Fruit fly (Drosophila melanogaster) whole organism, embryonic: ENCODE data around the gene CG1785.

ENCODE experiments used
- Bgb ChIP-seq: fragments of 200-800 bp; sonication (Bioruptor generic); IDR thresholded peaks from 2 replicates; pipeline ENCODE4 v1.3.6; 2022; ENCODE audit warnings: missing biosample characterization, missing genetic modification characterization; ENCODE audit not compliant: partially characterized antibody
- Blimp-1 ChIP-seq: fragments of 200-800 bp; sonication (Bioruptor generic); optimal IDR thresholded peaks from 3 replicates; lab custom pipeline; 2018; ENCODE audit warnings: missing biosample characterization, missing genetic modification characterization, mild to moderate bottlenecking, moderate library complexity, missing genetic modification reagents
- CG11504 ChIP-seq: fragments of 200-800 bp; sonication (Bioruptor generic); optimal IDR thresholded peaks from 3 replicates; lab custom pipeline; 2019; ENCODE audit warnings: missing biosample characterization, mild to moderate bottlenecking, missing genetic modification characterization, moderate library complexity
- CG11695 ChIP-seq: fragments of 200-800 bp; sonication (Bioruptor generic); IDR thresholded peaks from 3 replicates; pipeline ENCODE4 v1.3.6; 2022; ENCODE audit warnings: missing biosample characterization, missing genetic modification characterization
- CG12104 ChIP-seq: fragments of 200-800 bp; sonication (Bioruptor generic); optimal IDR thresholded peaks from 3 replicates; lab custom pipeline; 2016; ENCODE audit warnings: missing biosample characterization, missing genetic modification characterization
- CG12744 ChIP-seq: fragments of 200-800 bp; sonication (Bioruptor generic); optimal IDR thresholded peaks from 2 replicates; lab custom pipeline; 2016; ENCODE audit warnings: missing biosample characterization, missing genetic modification characterization
- CG12942 ChIP-seq: fragments of 200-800 bp; sonication (Bioruptor generic); optimal IDR thresholded peaks from 3 replicates; lab custom pipeline; 2016; ENCODE audit warnings: missing biosample characterization, missing genetic modification characterization
- CG17385 ChIP-seq: fragments of 200-800 bp; sonication (Bioruptor generic); optimal IDR thresholded peaks from 3 replicates; lab custom pipeline; 2018; ENCODE audit warnings: missing biosample characterization, mild to moderate bottlenecking, missing genetic modification characterization
- CG17612 ChIP-seq: fragments of 200-800 bp; sonication (Bioruptor generic); IDR thresholded peaks from 2 replicates; pipeline ENCODE4 v1.3.6; 2022; ENCODE audit warnings: missing biosample characterization, missing genetic modification characterization
- CG1792 ChIP-seq: fragments of 200-800 bp; sonication (Bioruptor generic); optimal IDR thresholded peaks from 2 replicates; lab custom pipeline; 2016; ENCODE audit warnings: missing biosample characterization, missing genetic modification characterization
- CG18476 ChIP-seq: fragments of 200-800 bp; sonication (Bioruptor generic); optimal IDR thresholded peaks from 2 replicates; lab custom pipeline; 2016; ENCODE audit warnings: missing biosample characterization, mild to moderate bottlenecking, missing genetic modification characterization
- CG2712 ChIP-seq: fragments of 200-800 bp; optimal IDR thresholded peaks from 3 replicates; lab custom pipeline; 2019; ENCODE audit warnings: missing biosample characterization, mild to moderate bottlenecking, missing genetic modification characterization, moderate library complexity
- CG34376 ChIP-seq: fragments of 200-800 bp; sonication (Bioruptor generic); optimal IDR thresholded peaks from 2 replicates; lab custom pipeline; 2018; ENCODE audit warnings: missing biosample characterization, mild to moderate bottlenecking, missing genetic modification characterization
- CG34422 ChIP-seq: fragments of 200-800 bp; sonication (Bioruptor generic); IDR thresholded peaks from 3 replicates; pipeline ENCODE4 v1.3.6; 2022; ENCODE audit warnings: missing biosample characterization, missing genetic modification characterization
- CG7745 ChIP-seq: fragments of 200-800 bp; sonication (Bioruptor generic); optimal IDR thresholded peaks from 2 replicates; lab custom pipeline; 2018; ENCODE audit warnings: missing biosample characterization, mild to moderate bottlenecking, missing genetic modification characterization, moderate library complexity
- CG8388 ChIP-seq: fragments of 200-800 bp; sonication (Bioruptor generic); optimal IDR thresholded peaks from 2 replicates; lab custom pipeline; 2019; ENCODE audit warnings: missing biosample characterization, mild to moderate bottlenecking, missing genetic modification characterization, moderate library complexity
- CG8478 ChIP-seq: fragments of >200 bp; optimal IDR thresholded peaks from 2 replicates; lab custom pipeline; 2018
- CHES-1-like ChIP-seq: fragments of 200-800 bp; sonication (Bioruptor generic); optimal IDR thresholded peaks from 2 replicates; lab custom pipeline; 2016; ENCODE audit warnings: missing biosample characterization, missing genetic modification characterization
- CoRest ChIP-seq: fragments of 200-800 bp; sonication (Bioruptor generic); optimal IDR thresholded peaks from 3 replicates; lab custom pipeline; 2018; ENCODE audit warnings: missing biosample characterization, mild to moderate bottlenecking, missing genetic modification characterization, moderate library complexity
- CrebB ChIP-seq: fragments of 200-800 bp; sonication (Bioruptor generic); optimal IDR thresholded peaks from 3 replicates; lab custom pipeline; 2018; ENCODE audit warnings: missing biosample characterization, mild to moderate bottlenecking, missing genetic modification characterization
- Dbx ChIP-seq: fragments of 200-800 bp; sonication (Bioruptor generic); IDR thresholded peaks from 3 replicates; pipeline ENCODE4 v1.3.6; 2022; ENCODE audit warnings: missing biosample characterization, missing genetic modification characterization
- Dip2 ChIP-seq: fragments of 200-800 bp; sonication (Bioruptor generic); IDR thresholded peaks from 2 replicates; pipeline ENCODE4 v1.3.6; 2022; ENCODE audit warnings: missing biosample characterization, missing genetic modification characterization
- Doc3 ChIP-seq: fragments of 200-800 bp; sonication (Bioruptor generic); IDR thresholded peaks from 3 replicates; pipeline ENCODE4 v1.3.6; 2022; ENCODE audit warnings: missing biosample characterization, missing genetic modification characterization; ENCODE audit not compliant: partially characterized antibody
- Ets97D ChIP-seq: fragments of 200-800 bp; sonication (Bioruptor generic); optimal IDR thresholded peaks from 3 replicates; lab custom pipeline; 2016; ENCODE audit warnings: missing biosample characterization, missing genetic modification characterization
- GATAe ChIP-seq: fragments of 200-800 bp; sonication (Bioruptor generic); conservative IDR thresholded peaks from 2 replicates; pipeline ENCODE4 v1.3.6; 2022; ENCODE audit warnings: missing biosample characterization, missing genetic modification characterization
- Hand ChIP-seq: fragments of 200-800 bp; sonication (Bioruptor generic); optimal IDR thresholded peaks from 2 replicates; lab custom pipeline; 2017; ENCODE audit warnings: mild to moderate bottlenecking, missing biosample characterization, missing genetic modification reagents, missing genetic modification characterization
- Taf1 ChIP-seq: fragments of 200-800 bp; sonication (Bioruptor generic); IDR thresholded peaks from 2 replicates; pipeline ENCODE4 v1.3.6; 2022; ENCODE audit warnings: missing biosample characterization, missing genetic modification characterization
- ac ChIP-seq: fragments of 200-800 bp; sonication (Bioruptor generic); optimal IDR thresholded peaks from 3 replicates; lab custom pipeline; 2017; ENCODE audit warnings: missing biosample characterization, mild to moderate bottlenecking, missing genetic modification characterization
- ara ChIP-seq: fragments of 200-800 bp; sonication (Bioruptor generic); IDR thresholded peaks from 2 replicates; pipeline ENCODE4 v1.3.6; 2022; ENCODE audit warnings: missing biosample characterization, missing genetic modification characterization
- caup ChIP-seq: fragments of 200-800 bp; sonication (Bioruptor generic); optimal IDR thresholded peaks from 3 replicates; lab custom pipeline; 2017; ENCODE audit warnings: missing biosample characterization, mild to moderate bottlenecking, missing genetic modification characterization, moderate library complexity; ENCODE audit not compliant: severe bottlenecking
- ci ChIP-seq: fragments of 200-800 bp; sonication (Bioruptor generic); IDR thresholded peaks from 3 replicates; pipeline ENCODE4 v1.3.6; 2022; ENCODE audit warnings: missing biosample characterization, missing genetic modification characterization
- croc ChIP-seq: fragments of 200-800 bp; sonication (Bioruptor generic); conservative IDR thresholded peaks from 3 replicates; pipeline ENCODE4 v1.3.6; 2022; ENCODE audit warnings: missing biosample characterization, missing genetic modification characterization
- crp ChIP-seq, 2 experiments: fragments of 200-800 bp; sonication (Bioruptor generic); optimal IDR thresholded peaks; 2 replicates in 1 of 2; 3 replicates in 1 of 2; lab custom pipeline; 2017; ENCODE audit warnings: missing biosample characterization in 2 of 2, missing genetic modification characterization in 2 of 2, mild to moderate bottlenecking in 1 of 2, moderate library complexity in 1 of 2
- danr ChIP-seq: fragments of 200-800 bp; sonication (Bioruptor generic); IDR thresholded peaks from 2 replicates; pipeline ENCODE4 v1.3.6; 2022; ENCODE audit warnings: missing biosample characterization, missing genetic modification characterization
- dimm ChIP-seq: fragments of 200-800 bp; sonication (Bioruptor generic); IDR thresholded peaks from 2 replicates; pipeline ENCODE4 v1.3.6; 2022; ENCODE audit warnings: missing biosample characterization, missing genetic modification characterization
- dmrt99B ChIP-seq: fragments of 200-800 bp; sonication (Bioruptor generic); optimal IDR thresholded peaks from 2 replicates; lab custom pipeline; 2018; ENCODE audit warnings: missing biosample characterization, mild to moderate bottlenecking, missing genetic modification characterization, moderate library complexity
- ewg ChIP-seq: fragments of 200-800 bp; sonication (Bioruptor generic); optimal IDR thresholded peaks from 3 replicates; lab custom pipeline; 2017; ENCODE audit warnings: mild to moderate bottlenecking, missing biosample characterization, missing genetic modification reagents, missing genetic modification characterization
- gsb-n ChIP-seq: fragments of 200-800 bp; sonication (Bioruptor generic); optimal IDR thresholded peaks from 3 replicates; lab custom pipeline; 2018; ENCODE audit warnings: missing biosample characterization, mild to moderate bottlenecking, missing genetic modification characterization
- ind ChIP-seq: fragments of 200-800 bp; sonication (Bioruptor generic); optimal IDR thresholded peaks from 3 replicates; lab custom pipeline; 2016; ENCODE audit warnings: missing biosample characterization, missing genetic modification characterization
- inv ChIP-seq: fragments of 200-800 bp; sonication (Bioruptor generic); IDR thresholded peaks from 2 replicates; pipeline ENCODE4 v1.3.6; 2022; ENCODE audit warnings: missing biosample characterization, missing genetic modification characterization; ENCODE audit not compliant: partially characterized antibody
- nau ChIP-seq: fragments of 200-800 bp; sonication (Bioruptor generic); optimal IDR thresholded peaks from 3 replicates; lab custom pipeline; 2017; ENCODE audit warnings: missing biosample characterization, mild to moderate bottlenecking, missing genetic modification characterization, missing genetic modification reagents
- oc ChIP-seq: fragments of 200-800 bp; sonication (Bioruptor generic); optimal IDR thresholded peaks from 2 replicates; lab custom pipeline; 2018; ENCODE audit warnings: missing biosample characterization, mild to moderate bottlenecking, missing genetic modification characterization, moderate library complexity
- repo ChIP-seq: fragments of 200-800 bp; sonication (Bioruptor generic); optimal IDR thresholded peaks from 2 replicates; lab custom pipeline; 2016; ENCODE audit warnings: missing biosample characterization, missing genetic modification characterization
- rib ChIP-seq: fragments of 200-800 bp; sonication (Bioruptor generic); IDR thresholded peaks from 2 replicates; pipeline ENCODE4 v1.3.6; 2022; ENCODE audit warnings: missing biosample characterization, missing genetic modification characterization
- row ChIP-seq: fragments of 200-800 bp; sonication (Bioruptor generic); IDR thresholded peaks from 3 replicates; pipeline ENCODE4 v1.3.6; 2022; ENCODE audit warnings: missing biosample characterization, missing genetic modification characterization
- sc ChIP-seq, 3 experiments: fragments of >200 bp in 2 of 3; fragments of 200-800 bp in 1 of 3; sonication (Bioruptor generic) in 1 of 3; optimal IDR thresholded peaks; 2 replicates in 2 of 3; 3 replicates in 1 of 3; lab custom pipeline; 2017; ENCODE audit warnings: mild to moderate bottlenecking in 1 of 3, missing biosample characterization in 1 of 3, missing genetic modification characterization in 1 of 3, missing genetic modification reagents in 1 of 3
- sens-2 ChIP-seq: fragments of 200-800 bp; sonication (Bioruptor generic); IDR thresholded peaks from 2 replicates; pipeline ENCODE4 v1.3.6; 2022; ENCODE audit warnings: missing biosample characterization, missing genetic modification characterization
- slp2 ChIP-seq: fragments of 200-800 bp; sonication (Bioruptor generic); optimal IDR thresholded peaks from 2 replicates; lab custom pipeline; 2016; ENCODE audit warnings: missing biosample characterization, missing genetic modification characterization
- sug ChIP-seq: fragments of 200-800 bp; optimal IDR thresholded peaks from 2 replicates; lab custom pipeline; 2019; ENCODE audit warnings: missing biosample characterization, mild to moderate bottlenecking, missing genetic modification characterization, moderate library complexity
- wdn ChIP-seq: fragments of 200-800 bp; sonication (Bioruptor generic); IDR thresholded peaks from 2 replicates; pipeline ENCODE4 v1.3.6; 2022; ENCODE audit warnings: missing biosample characterization, missing genetic modification characterization

CG1785 gene

DNA sequence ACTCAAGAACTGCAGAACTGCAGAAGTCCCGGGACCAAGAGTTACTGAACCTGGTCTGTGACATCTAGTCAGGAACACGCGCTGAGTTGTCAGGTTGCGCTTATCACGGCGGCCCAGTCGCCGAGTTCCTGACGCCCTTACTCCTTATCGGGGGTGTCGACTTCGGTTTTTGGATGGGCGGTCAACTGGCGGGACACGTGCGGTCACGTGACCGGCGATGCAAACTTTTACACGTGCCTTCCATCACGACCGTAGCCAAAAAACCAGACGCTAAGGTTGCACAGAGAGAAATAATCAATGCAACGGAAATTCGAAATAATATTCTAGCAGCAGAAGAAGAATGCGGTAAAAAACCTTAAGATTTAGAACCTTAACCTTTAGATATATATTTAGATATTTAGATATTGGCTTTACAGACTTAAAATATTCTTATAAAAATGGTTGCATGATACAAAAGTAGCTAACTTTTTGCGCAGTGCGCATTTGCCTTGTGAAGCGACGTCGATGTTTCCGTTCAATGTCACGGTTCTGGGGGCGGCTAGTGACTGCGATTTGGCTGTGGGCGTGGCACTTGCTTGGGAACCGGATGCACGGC lies 8.8 kb downstream of the CG1785 start (continued):
- TF ChIP-seq CG34376 (GFP tag; lab: Kevin White, UChicago) (no peak), CG2712 (peak; percentile 42), inv (GFP tag; lab: Robert Waterston, UW) (no peak), CG34422 (no peak), sens-2 (GFP tag; lab: Robert Waterston, UW) (no peak), CG17612 (GFP tag; lab: Robert Waterston, UW) (no peak), caup (GFP tag; lab: Kevin White, UChicago) (no peak), CG12744 (GFP tag; lab: Kevin White, UChicago) (no peak), ci (peak; percentile 46; the same call in 1 of the 3 replicates), repo (GFP tag; lab: Kevin White, UChicago) (no peak), CG11695 (GFP tag; lab: Robert Waterston, UW) (no peak), CHES-1-like (GFP tag; lab: Kevin White, UChicago) (no peak), dmrt99B (peak; percentile 12), CG11504 (tag; lab: Kevin White, UChicago) (peak; percentile 39), gsb-n (tag; lab: Kevin White, UChicago) (no peak), Taf1 (GFP tag; lab: Robert Waterston, UW) (no peak), CG1792 (no peak), ind (GFP tag; lab: Kevin White, UChicago) (no peak), dimm (GFP tag; lab: Robert Waterston, UW) (no peak), row (peak; percentile 49; the same call in 2 of the 3 replicates), CG7745 (tag; lab: Kevin White, UChicago) (no peak), ewg (no peak), Dip2 (GFP tag; lab: Robert Waterston, UW) (no peak), CG18476 (GFP tag; lab: Kevin White, UChicago) (no peak), wdn (GFP tag; lab: Robert Waterston, UW) (no peak), CG8388 (GFP tag; lab: Kevin White, UChicago) (peak; percentile 35), CG8478 (lab: Kevin White, UChicago) (no peak), Bgb (GFP tag; lab: Robert Waterston, UW) (no peak), Hand (no peak), nau (GFP tag; lab: Kevin White, UChicago) (no peak), oc (no peak), GATAe (no peak), CG17385 (peak; percentile 4), CG12942 (GFP tag; lab: Kevin White, UChicago) (no peak), croc (0 out of 3 replicates have a peak, but pooled peaks have one; percentile 16), rib (GFP tag; lab: Robert Waterston, UW) (no peak), Doc3 (GFP tag; lab: Robert Waterston, UW) (no peak), Blimp-1 (GFP tag; lab: Kevin White, UChicago) (peak; percentile 31), danr (GFP tag; lab: Robert Waterston, UW) (no peak), ara (GFP tag; lab: Robert Waterston, UW) (peak; percentile 33; the same call in 1 of the 2 replicates), Dbx (GFP tag; lab: Robert Waterston, UW) (no peak), CG12104 (GFP tag; lab: Kevin White, UChicago) (no peak), sug (tag; lab: Kevin White, UChicago) (no peak), CoRest (tag; lab: Kevin White, UChicago) (peak; percentile 11), slp2 (no peak), CrebB (tag; lab: Kevin White, UChicago) (no peak), crp (GFP tag; optimal IDR thresholded peaks at IDR 0.05; lab: Kevin White, UChicago) (no peak), Ets97D (GFP tag; lab: Kevin White, UChicago) (no peak), ac (GFP tag; lab: Kevin White, UChicago) (no peak), sc (optimal IDR thresholded peaks at IDR 0.05; lab: Kevin White, UChicago) (no peak), sc (GFP tag; optimal IDR thresholded peaks at IDR 0.05; lab: Kevin White, UChicago) (no peak)
